Worm (Caenorhabditis elegans) whole organism, dauer: ENCODE data around the gene M199.136.

Experiments
- unc-62 ChIP-seq: sonication (generic microtip); optimal IDR thresholded peaks from 2 replicates; lab custom pipeline; 2017; ENCODE audit warnings: missing biosample characterization, missing genetic modification reagents, missing genetic modification characterization

M199.136 gene

DNA sequence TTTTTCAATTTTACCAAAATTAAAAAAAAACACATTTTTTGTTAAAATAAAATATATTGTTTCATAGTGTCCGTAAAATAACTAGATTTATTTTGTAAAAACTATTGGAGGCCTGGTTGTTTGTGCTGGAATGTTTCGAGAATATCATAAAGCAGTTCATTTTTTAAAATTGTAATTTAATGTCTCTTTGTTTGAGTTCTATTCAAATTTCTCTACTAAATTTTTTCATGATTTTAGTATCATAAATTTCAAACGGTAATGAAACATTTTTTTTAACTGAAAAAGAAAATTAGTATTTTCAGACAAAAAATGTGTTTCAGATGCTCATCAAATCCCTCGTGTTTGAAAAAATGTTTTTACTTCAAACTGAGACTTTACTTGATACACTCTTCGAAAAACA is 47.1 kb downstream of the M199.136 start:
- TF ChIP-seq unc-62 (GFP tag; lab: Kevin White, UChicago) = no peak

DNA sequence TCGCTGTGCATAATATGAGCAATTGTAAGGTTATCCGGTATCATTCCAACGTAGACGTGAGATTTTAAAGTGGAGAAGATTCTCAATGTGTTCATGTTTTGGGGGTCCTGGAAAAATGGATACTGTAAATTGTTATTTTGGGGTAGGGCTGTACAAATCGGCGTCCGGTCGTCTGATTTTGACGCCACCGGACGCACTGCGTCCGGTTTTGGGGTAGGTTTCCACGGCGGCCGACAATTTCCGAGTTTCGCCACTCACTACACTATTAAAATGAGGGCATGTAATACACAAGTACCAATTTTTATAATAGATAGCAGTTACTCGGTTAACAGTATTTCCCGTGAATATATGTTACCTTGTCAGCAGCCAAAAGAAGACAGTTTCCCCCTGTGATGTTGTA is 50.0 kb downstream of the M199.136 start:
- no peak for TF ChIP-seq unc-62 (GFP tag; lab: Kevin White, UChicago)
